Worm (Caenorhabditis elegans): Measurements from ENCODE around the gene C09B8.3.

The C09B8.3 gene

DNA sequence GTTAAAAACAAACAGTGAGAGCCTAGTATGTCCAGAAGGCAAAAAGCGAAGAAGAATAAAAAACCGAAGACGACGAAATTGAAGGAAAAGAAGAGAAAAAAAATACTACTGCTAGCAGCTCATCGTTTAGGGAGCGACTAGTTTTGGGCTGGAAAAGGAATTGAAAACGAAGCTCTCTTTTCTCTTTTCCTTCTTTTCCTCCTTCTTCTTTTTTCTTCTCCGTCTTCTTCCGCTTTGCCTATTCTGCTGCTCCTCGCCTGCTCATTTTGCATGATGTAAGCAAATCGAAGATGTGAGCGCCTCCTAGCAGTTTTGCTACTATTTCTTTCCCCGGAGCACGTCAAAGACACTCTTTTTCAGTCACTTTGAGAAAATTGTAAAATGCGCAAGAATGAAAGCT lies 28.8 kb downstream of the C09B8.3 start:
- TF ChIP-seq unc-62 (GFP tag; optimal IDR thresholded peaks at IDR 0.05): no peak

DNA sequence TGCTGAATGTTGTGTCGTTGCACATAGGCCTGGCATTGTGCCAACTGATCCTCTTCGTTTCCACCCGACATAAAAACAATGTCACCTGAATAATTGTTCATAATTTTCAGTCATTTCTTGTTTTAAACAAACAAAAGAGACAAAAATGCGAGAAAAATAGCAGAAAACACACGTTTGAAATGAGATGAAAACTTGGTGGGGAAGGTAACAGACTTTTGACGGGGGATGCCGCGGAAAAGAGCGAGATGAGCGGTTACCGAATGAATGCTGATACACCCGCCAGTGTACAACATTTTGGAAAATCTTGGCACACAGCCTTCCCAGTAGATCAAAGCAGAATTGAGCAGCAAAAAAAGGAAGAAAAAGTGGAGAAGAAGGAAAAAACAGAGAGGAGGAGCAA lies 32.7 kb downstream of the C09B8.3 start, which contains the start of gene kin-2:
Gene kin-2 (minus strand): TSS at position 101 of the 400 bp plus-strand sequence.
- no peak for TF ChIP-seq unc-62 (GFP tag; optimal IDR thresholded peaks at IDR 0.05)

- TF ChIP-seq unc-62 (GFP tag; optimal IDR thresholded peaks at IDR 0.05): no peak
These were observed 34.1 kb downstream of the C09B8.3 start for ce11 chrX:5976206-5976960.

DNA sequence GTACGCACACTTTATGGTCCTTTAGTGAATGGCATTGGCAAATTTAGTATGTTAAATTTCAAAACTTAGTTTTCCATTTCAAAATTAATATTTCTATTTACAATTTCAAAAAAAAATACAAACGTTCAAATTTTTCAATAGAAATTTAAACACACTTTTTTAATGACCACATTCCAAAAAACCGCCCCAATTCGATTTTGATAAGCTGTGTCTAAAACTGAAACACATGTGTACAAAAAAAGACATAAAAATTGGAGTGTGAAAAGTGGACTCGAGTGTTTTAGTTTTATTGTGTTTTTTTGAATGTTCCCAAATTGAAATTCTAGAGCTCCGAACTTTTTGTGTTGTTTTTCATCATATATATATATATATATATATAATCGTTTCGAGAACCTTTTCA lies 34.7 kb downstream of the C09B8.3 start:
- no peak for TF ChIP-seq unc-62 (GFP tag; optimal IDR thresholded peaks at IDR 0.05)

DNA sequence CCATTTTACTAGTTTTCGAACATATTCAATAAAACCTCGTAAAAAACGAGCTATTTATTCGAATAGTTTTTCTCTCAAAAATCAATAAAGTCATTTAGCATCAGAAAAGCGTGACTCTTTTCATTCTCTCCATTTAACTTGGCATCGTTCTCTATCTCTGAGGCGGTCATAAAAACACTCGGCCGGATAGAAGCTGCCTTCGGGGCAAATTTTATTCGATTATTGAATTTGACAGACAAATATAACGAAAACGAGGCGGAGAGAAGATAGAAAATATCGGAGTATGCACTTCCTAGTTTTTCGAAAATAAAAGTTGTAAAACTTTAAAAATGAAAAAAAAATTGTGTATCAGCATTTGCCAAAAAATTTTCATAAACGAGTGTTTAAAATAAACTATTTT lies 35.2 kb downstream of the C09B8.3 start:
- no peak for TF ChIP-seq unc-62 (GFP tag; optimal IDR thresholded peaks at IDR 0.05)

ce11 chrX:5972212-5972611 lies 38.3 kb downstream of the C09B8.3 start:
- no peak for TF ChIP-seq unc-62 (GFP tag; optimal IDR thresholded peaks at IDR 0.05)

DNA sequence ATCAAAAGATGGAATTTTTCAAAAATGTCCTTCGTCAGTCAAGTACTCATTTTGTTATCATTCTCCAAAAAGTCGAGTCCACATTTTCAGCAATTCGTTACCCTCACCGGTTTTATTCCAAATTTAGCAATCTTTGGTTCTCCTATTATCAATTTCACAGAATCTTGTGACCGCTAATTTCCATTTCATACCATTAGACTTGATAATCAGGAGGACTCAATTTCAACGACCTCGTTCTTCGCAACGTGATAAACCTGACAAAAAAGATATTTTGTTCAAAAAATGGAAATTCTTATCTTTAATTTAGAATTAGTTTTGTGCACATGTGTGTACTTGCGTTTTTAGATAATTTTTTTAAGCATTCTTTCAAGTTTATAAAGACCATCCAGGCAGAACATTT lies 47.9 kb downstream of the C09B8.3 start:
- TF ChIP-seq unc-62 (GFP tag; optimal IDR thresholded peaks at IDR 0.05): no peak

- no peak for TF ChIP-seq unc-62 (GFP tag; optimal IDR thresholded peaks at IDR 0.05)
These were observed 49.6 kb downstream of the C09B8.3 start for ce11 chrX:5960872-5961271.

DNA sequence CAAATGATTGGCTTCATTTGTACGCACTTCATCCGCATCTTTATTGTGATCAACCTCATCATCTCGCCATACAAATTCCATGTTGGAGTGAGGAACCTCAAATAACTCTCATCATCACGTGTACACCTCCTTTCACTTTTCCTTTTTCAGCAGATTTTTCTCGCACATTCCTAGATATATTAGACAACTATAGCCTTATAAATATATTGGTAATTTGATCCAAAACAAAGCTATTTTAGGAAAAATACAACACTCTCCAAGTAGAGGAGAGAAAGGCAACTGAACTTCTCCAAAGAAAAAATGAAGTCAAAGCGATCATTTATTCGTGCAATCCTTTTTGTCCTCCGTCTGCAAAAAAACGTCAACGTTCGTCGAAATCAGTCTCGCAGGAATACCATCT lies 51.7 kb downstream of the C09B8.3 start, which contains the start of gene R07E4.1:
Gene R07E4.1 (plus strand): TSS at position 301 of the 400 bp plus-strand sequence.
- TF ChIP-seq unc-62 (GFP tag; optimal IDR thresholded peaks at IDR 0.05): no peak
